Worm (Caenorhabditis elegans) whole organism, L4 larva: ENCODE data around the gene ugt-64.
A peak's percentile ranks its signal among the peaks of the same experiment; 100 is the strongest.

Experiments used
- T20F7.1 ChIP-seq: fragments of 200-800 bp; sonication (Bioruptor generic); optimal IDR thresholded peaks from 2 replicates; lab custom pipeline; 2018; ENCODE audit warnings: mild to moderate bottlenecking, missing genetic modification characterization, missing compliant biosample characterization
- Y105C5A.15 ChIP-seq: fragments of 200-800 bp; sonication (Bioruptor generic); IDR thresholded peaks from 2 replicates; pipeline ENCODE4 v1.3.6; 2022; ENCODE audit warnings: missing genetic modification characterization, missing compliant biosample characterization
- Y75B8A.6 ChIP-seq: fragments of 200-800 bp; sonication (Bioruptor generic); IDR thresholded peaks from 2 replicates; pipeline ENCODE4 v1.3.6; 2022; ENCODE audit warnings: missing genetic modification reagents, missing genetic modification characterization, missing compliant biosample characterization
- ZK337.2 ChIP-seq: fragments of 200-800 bp; sonication (Bioruptor generic); IDR thresholded peaks from 2 replicates; pipeline ENCODE4 v1.3.6; 2022; ENCODE audit warnings: missing genetic modification reagents, missing genetic modification characterization, missing compliant biosample characterization
- aha-1 ChIP-seq: fragments of 150-350 bp; peaks from one replicate; lab custom pipeline; 2014; ENCODE audit warnings: missing biosample characterization, missing genetic modification characterization
- attf-4 ChIP-seq: sonication (generic microtip); optimal IDR thresholded peaks from 3 replicates; lab custom pipeline; 2017; ENCODE audit warnings: missing biosample characterization, missing genetic modification characterization
- ceh-32 ChIP-seq: sonication (generic microtip); optimal IDR thresholded peaks from 2 replicates; lab custom pipeline; 2016; ENCODE audit warnings: mild to moderate bottlenecking, missing genetic modification characterization, missing compliant biosample characterization; ENCODE audit not compliant: poor library complexity
- ceh-82 ChIP-seq: sonication (generic microtip); optimal IDR thresholded peaks from 2 replicates; lab custom pipeline; 2017; ENCODE audit warnings: missing biosample characterization, missing genetic modification characterization
- daf-16 ChIP-seq, 3 experiments: sonication (generic microtip); optimal IDR thresholded peaks; 2 replicates each; lab custom pipeline; 2016 to 2017; ENCODE audit warnings: missing genetic modification characterization in 3 of 3, missing genetic modification reagents in 3 of 3, mild to moderate bottlenecking in 2 of 3, missing compliant biosample characterization in 2 of 3, missing biosample characterization in 1 of 3, moderate library complexity in 1 of 3
- dmd-6 ChIP-seq: fragments of 200-800 bp; sonication (Bioruptor generic); IDR thresholded peaks from 2 replicates; pipeline ENCODE4 v1.3.6; 2022; ENCODE audit warnings: missing genetic modification reagents, missing genetic modification characterization, missing compliant biosample characterization
- dpl-1 ChIP-seq: fragments of 150-350 bp; optimal IDR thresholded peaks from 2 replicates; lab custom pipeline; 2014; ENCODE audit warnings: missing biosample characterization, missing genetic modification reagents, missing genetic modification characterization
- dve-1 ChIP-seq: sonication (generic microtip); optimal IDR thresholded peaks from 2 replicates; lab custom pipeline; 2017; ENCODE audit warnings: antibody characterized with exemption, mild to moderate bottlenecking, missing genetic modification characterization, missing compliant biosample characterization; ENCODE audit not compliant: insufficient read depth
- hlh-11 ChIP-seq: fragments of 200-800 bp; sonication (Bioruptor generic); optimal IDR thresholded peaks from 2 replicates; lab custom pipeline; 2018; ENCODE audit warnings: mild to moderate bottlenecking, missing genetic modification characterization, missing compliant biosample characterization
- hlh-30 ChIP-seq: sonication (generic microtip); optimal IDR thresholded peaks from 2 replicates; lab custom pipeline; 2017; ENCODE audit warnings: antibody characterized with exemption, mild to moderate bottlenecking, missing genetic modification characterization, missing compliant biosample characterization; ENCODE audit not compliant: insufficient read depth
- hmg-1.1 ChIP-seq: fragments of 200-800 bp; sonication (Bioruptor generic); IDR thresholded peaks from 2 replicates; pipeline ENCODE4 v1.3.6; 2022; ENCODE audit warnings: missing genetic modification reagents, missing genetic modification characterization, missing compliant biosample characterization
- lin-1 ChIP-seq: fragments of 200-800 bp; sonication (Bioruptor generic); IDR thresholded peaks from 2 replicates; pipeline ENCODE4 v1.3.6; 2022; ENCODE audit warnings: missing genetic modification reagents, missing genetic modification characterization, missing compliant biosample characterization
- lin-13 ChIP-seq: fragments of 150-350 bp; optimal IDR thresholded peaks from 2 replicates; lab custom pipeline; 2014; ENCODE audit warnings: missing biosample characterization, missing genetic modification reagents, missing genetic modification characterization
- lin-29 ChIP-seq: fragments of 200-800 bp; sonication (Bioruptor generic); IDR thresholded peaks from 2 replicates; pipeline ENCODE4 v1.3.6; 2022; ENCODE audit warnings: missing genetic modification reagents, missing genetic modification characterization, missing compliant biosample characterization
- lir-3 ChIP-seq: sonication (generic microtip); optimal IDR thresholded peaks from 2 replicates; lab custom pipeline; 2016; ENCODE audit warnings: mild to moderate bottlenecking, missing genetic modification characterization, missing compliant biosample characterization
- lsy-2 ChIP-seq, 2 experiments: fragments of 150-350 bp in 1 of 2; sonication (generic microtip) in 1 of 2; optimal IDR thresholded peaks; 2 replicates each; lab custom pipeline; 2014 to 2017; ENCODE audit warnings: missing biosample characterization in 2 of 2, missing genetic modification characterization in 2 of 2
- madf-9 ChIP-seq: fragments of 200-800 bp; sonication (Bioruptor generic); conservative IDR thresholded peaks from 2 replicates; pipeline ENCODE4 v1.3.6; 2022; ENCODE audit warnings: missing genetic modification reagents, missing genetic modification characterization, missing compliant biosample characterization
- mdl-1 ChIP-seq, 2 experiments: fragments of 150-350 bp in 1 of 2; sonication (generic microtip) in 1 of 2; optimal IDR thresholded peaks; 2 replicates each; lab custom pipeline; 2014 to 2017; ENCODE audit warnings: missing biosample characterization in 2 of 2, missing genetic modification characterization in 2 of 2
- mes-2 ChIP-seq: sonication (generic microtip); optimal IDR thresholded peaks from 2 replicates; lab custom pipeline; 2016; ENCODE audit warnings: missing genotype, mild to moderate bottlenecking, missing genetic modification characterization, missing compliant biosample characterization; ENCODE audit not compliant: poor library complexity, severe bottlenecking
- nhr-102 ChIP-seq: sonication (generic microtip); optimal IDR thresholded peaks from 2 replicates; lab custom pipeline; 2016; ENCODE audit warnings: mild to moderate bottlenecking, missing genetic modification characterization, moderate library complexity, missing compliant biosample characterization
- nhr-237 ChIP-seq: sonication (generic microtip); optimal IDR thresholded peaks from 2 replicates; lab custom pipeline; 2017; ENCODE audit warnings: missing biosample characterization, missing genetic modification characterization
- nhr-28 ChIP-seq: fragments of 150-350 bp; optimal IDR thresholded peaks from 2 replicates; lab custom pipeline; 2014; ENCODE audit warnings: missing biosample characterization, missing genetic modification characterization
- nhr-41 ChIP-seq: fragments of 200-800 bp; sonication (Bioruptor generic); IDR thresholded peaks from 2 replicates; pipeline ENCODE4 v1.3.6; 2022; ENCODE audit warnings: missing genetic modification reagents, missing genetic modification characterization, missing compliant biosample characterization
- nhr-42 ChIP-seq: fragments of 200-800 bp; sonication (Bioruptor generic); IDR thresholded peaks from 2 replicates; pipeline ENCODE4 v1.3.6; 2022; ENCODE audit warnings: missing genetic modification characterization, missing compliant biosample characterization
- nhr-48 ChIP-seq: sonication (generic microtip); optimal IDR thresholded peaks from 2 replicates; lab custom pipeline; 2016; ENCODE audit warnings: mild to moderate bottlenecking, missing genetic modification characterization, missing compliant biosample characterization
- nhr-77 ChIP-seq: fragments of 150-350 bp; optimal IDR thresholded peaks from 2 replicates; lab custom pipeline; 2014; ENCODE audit warnings: missing biosample characterization, missing genetic modification characterization
- php-3 ChIP-seq: fragments of 200-800 bp; sonication (Bioruptor generic); IDR thresholded peaks from 2 replicates; pipeline ENCODE4 v1.3.6; 2022; ENCODE audit warnings: missing genetic modification reagents, missing genetic modification characterization, missing compliant biosample characterization
- pqm-1 ChIP-seq: sonication (generic microtip); optimal IDR thresholded peaks from 2 replicates; lab custom pipeline; 2017; ENCODE audit warnings: missing biosample characterization, missing genetic modification characterization
- rbr-2 ChIP-seq: sonication (generic microtip); optimal IDR thresholded peaks from 2 replicates; lab custom pipeline; 2016; ENCODE audit warnings: missing genotype, missing genetic modification characterization, missing compliant biosample characterization
- snpc-1.2 ChIP-seq: fragments of 200-800 bp; sonication (Bioruptor generic); IDR thresholded peaks from 2 replicates; pipeline ENCODE4 v1.3.6; 2022; ENCODE audit warnings: missing genetic modification reagents, missing genetic modification characterization, missing compliant biosample characterization
- spr-3 ChIP-seq: fragments of 200-800 bp; sonication (Bioruptor generic); optimal IDR thresholded peaks from 2 replicates; lab custom pipeline; 2018; ENCODE audit warnings: mild to moderate bottlenecking, missing genetic modification characterization, missing compliant biosample characterization
- tag-97 ChIP-seq: fragments of 200-800 bp; sonication (Bioruptor generic); IDR thresholded peaks from 2 replicates; pipeline ENCODE4 v1.3.6; 2022; ENCODE audit warnings: missing genetic modification characterization, missing compliant biosample characterization
- tra-1 ChIP-seq: fragments of 200-800 bp; sonication (Bioruptor generic); IDR thresholded peaks from 2 replicates; pipeline ENCODE4 v1.3.6; 2022; ENCODE audit warnings: missing genetic modification reagents, missing genetic modification characterization, missing compliant biosample characterization
- unc-130 ChIP-seq: sonication (generic microtip); optimal IDR thresholded peaks from 2 replicates; lab custom pipeline; 2016; ENCODE audit warnings: missing genetic modification reagents, missing genetic modification characterization, missing compliant biosample characterization
- unc-62 ChIP-seq, 3 experiments: fragments of 150-350 bp in 1 of 3; sonication (generic microtip); optimal IDR thresholded peaks in 2 of 3; peaks in 1 of 3; 1 replicate in 1 of 3; 2 replicates in 2 of 3; lab custom pipeline; 2014 to 2017; ENCODE audit warnings: missing biosample characterization in 3 of 3, missing genetic modification characterization in 3 of 3, missing genetic modification reagents in 3 of 3, missing genotype in 1 of 3
- zag-1 ChIP-seq: fragments of 150-350 bp; optimal IDR thresholded peaks from 2 replicates; lab custom pipeline; 2014; ENCODE audit warnings: missing biosample characterization, missing genetic modification characterization

Gene ugt-64

ce11 chrV:3517889-3518288 is 11.7 kb upstream of the ugt-64 start, which contains the start of gene str-227:
Gene str-227 (plus strand): TSS chrV:3518189.
- TF ChIP-seq unc-62 (GFP tag; optimal IDR thresholded peaks at IDR 0.05 in 1 of 2; lab: Kevin White, UChicago), result peak in 1 of 2 experiments; percentile 2
- no peak for TF ChIP-seq unc-62 (tag; optimal IDR thresholded peaks at IDR 0.05; lab: Kevin White, UChicago)
- TF ChIP-seq dve-1 (tag; lab: Kevin White, UChicago), result no peak

ce11 chrV:3512381-3512780 is 6.2 kb upstream of the ugt-64 start, which contains the start of gene str-226:
Gene str-226 (plus strand): TSS chrV:3512681.
- no peak for TF ChIP-seq snpc-1.2
- TF ChIP-seq nhr-48, result no peak
- no peak for TF ChIP-seq dpl-1 (GFP tag; lab: Kevin White, UChicago)
- no peak for TF ChIP-seq tag-97 (GFP tag; lab: Robert Waterston, UW)
- TF ChIP-seq ceh-32 (tag; lab: Kevin White, UChicago), result no peak

ce11 chrV:3509878-3510277 is 3.7 kb upstream of the ugt-64 start, which contains the start of gene str-228:
Gene str-228 (plus strand): TSS chrV:3510178.
- TF ChIP-seq nhr-237 (tag; lab: Kevin White, UChicago), result no peak
- TF ChIP-seq Y105C5A.15 (GFP tag; lab: Robert Waterston, UW), result no peak
- TF ChIP-seq daf-16 (GFP tag; optimal IDR thresholded peaks at IDR 0.05; lab: Kevin White, UChicago), result no peak
- no peak for TF ChIP-seq daf-16 (tag; optimal IDR thresholded peaks at IDR 0.05; lab: Kevin White, UChicago)
- no peak for TF ChIP-seq lin-29 (GFP tag; lab: Robert Waterston, UW)
- no peak for TF ChIP-seq nhr-102 (tag; lab: Kevin White, UChicago)
- TF ChIP-seq aha-1 (tag; lab: Kevin White, UChicago), result peak; percentile 42

DNA sequence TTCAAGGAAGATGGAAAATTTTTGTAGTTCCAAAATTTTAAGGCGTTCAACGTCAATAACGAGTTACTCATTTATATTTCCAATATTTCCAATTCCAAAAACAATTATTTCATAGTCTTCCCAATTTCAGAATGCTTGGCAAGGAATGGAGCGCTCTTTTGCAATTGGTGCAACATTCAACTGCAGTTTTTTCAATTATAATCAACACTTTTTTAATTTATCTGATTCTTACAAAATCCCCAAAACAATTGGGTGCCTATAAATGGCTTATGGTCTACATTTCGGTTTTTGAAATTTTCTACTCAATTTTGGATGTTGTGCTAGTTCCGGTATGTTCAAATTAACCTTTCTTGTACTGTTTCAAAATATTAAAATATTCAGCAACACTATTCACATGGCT is 1.5 kb upstream of the ugt-64 start, which contains the start of gene str-225:
TSS of gene str-225 (plus strand) at position 132 of the 400 bp plus-strand sequence.
- TF ChIP-seq nhr-42 (GFP tag; lab: Robert Waterston, UW), result no peak
- TF ChIP-seq lir-3, result no peak
- no peak for TF ChIP-seq Y75B8A.6 (GFP tag; lab: Robert Waterston, UW)
- no peak for TF ChIP-seq zag-1 (tag; lab: Kevin White, UChicago)
- no peak for TF ChIP-seq ceh-82
- TF ChIP-seq lsy-2 (tag; optimal IDR thresholded peaks at IDR 0.05; lab: Kevin White, UChicago), result no peak
- peak in 1 of 2 experiments; percentile 93 for TF ChIP-seq unc-62 (GFP tag; optimal IDR thresholded peaks at IDR 0.05 in 1 of 2; lab: Kevin White, UChicago)
- no peak for TF ChIP-seq unc-62 (tag; optimal IDR thresholded peaks at IDR 0.05; lab: Kevin White, UChicago)

- peak; percentile 77 for TF ChIP-seq hlh-11 (tag; lab: Kevin White, UChicago)
- no peak for TF ChIP-seq unc-130
- TF ChIP-seq lin-13 (GFP tag; lab: Kevin White, UChicago), result no peak
- peak; percentile 63 for TF ChIP-seq nhr-48
- TF ChIP-seq snpc-1.2, result no peak
- TF ChIP-seq spr-3 (GFP tag; lab: Kevin White, UChicago), result no peak
- peak; percentile 69 for TF ChIP-seq hlh-30
- TF ChIP-seq nhr-41 (GFP tag; lab: Robert Waterston, UW), result 0 out of 2 replicates have a peak, but pooled peaks have one; percentile 22
- TF ChIP-seq hmg-1.1 (GFP tag; lab: Robert Waterston, UW), result no peak
- peak; percentile 60; the same call in 1 of the 2 replicates for TF ChIP-seq tra-1 (GFP tag; lab: Robert Waterston, UW)
- TF ChIP-seq mes-2 (tag; lab: Kevin White, UChicago), result no peak
- peak; percentile 55; the same call in 1 of the 2 replicates for TF ChIP-seq lin-1 (GFP tag; lab: Robert Waterston, UW)
- TF ChIP-seq mdl-1 (tag; optimal IDR thresholded peaks at IDR 0.05; lab: Kevin White, UChicago), result peak in 1 of 2 experiments; percentile 44
- no peak for TF ChIP-seq attf-4
- peak; percentile 98 for TF ChIP-seq dmd-6
- TF ChIP-seq nhr-28 (tag; lab: Kevin White, UChicago), result peak; percentile 100
- TF ChIP-seq ZK337.2 (GFP tag; lab: Robert Waterston, UW), result no peak
- TF ChIP-seq pqm-1, result peak; percentile 78
- TF ChIP-seq T20F7.1, result peak; percentile 72
- peak in 1 of 2 experiments; percentile 47 for TF ChIP-seq daf-16 (GFP tag; optimal IDR thresholded peaks at IDR 0.05; lab: Kevin White, UChicago)
- peak; percentile 82 for TF ChIP-seq daf-16 (tag; optimal IDR thresholded peaks at IDR 0.05; lab: Kevin White, UChicago)
- TF ChIP-seq dve-1 (tag; lab: Kevin White, UChicago), result peak; percentile 89
- peak; percentile 78 for TF ChIP-seq nhr-77 (tag; lab: Kevin White, UChicago)
- TF ChIP-seq rbr-2 (tag; lab: Kevin White, UChicago), result no peak
- peak; percentile 79; the same call in 1 of the 2 replicates for TF ChIP-seq php-3 (GFP tag; lab: Robert Waterston, UW)
- TF ChIP-seq madf-9 (GFP tag; lab: Robert Waterston, UW), result no peak
These were observed 407 bp downstream of the ugt-64 start for ce11 chrV:3505745-3506144.
